Worm (Caenorhabditis elegans): ENCODE measurements around the gene irld-6.

DNA sequence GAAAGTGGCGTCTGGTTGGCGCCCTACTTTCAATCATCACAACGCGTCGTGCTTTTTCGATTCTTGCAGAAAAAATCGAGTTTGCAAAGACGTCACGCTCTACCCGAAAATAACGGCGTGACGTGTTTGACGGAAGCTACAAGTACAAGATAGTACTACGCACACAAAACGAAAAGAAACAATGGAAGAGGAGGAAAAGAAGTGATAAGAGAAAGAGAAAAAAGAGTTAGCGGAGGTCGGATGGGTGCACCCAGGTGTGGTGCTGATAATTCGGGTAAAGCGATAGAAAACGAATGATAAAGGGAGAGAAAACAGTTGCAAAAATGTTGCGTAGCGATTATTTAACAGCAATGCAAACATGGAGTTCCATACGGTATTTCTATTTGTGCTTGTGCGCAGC lies 29.9 kb downstream of the irld-6 start:
- TF ChIP-seq sea-1 (GFP tag; conservative IDR thresholded peaks at IDR 0.05) = no peak
- TF ChIP-seq tbx-11 (GFP tag; IDR thresholded peaks at IDR 0.05) = no peak
- no peak for TF ChIP-seq ama-1 (optimal IDR thresholded peaks at IDR 0.05)
- no peak for TF ChIP-seq hmg-4 (GFP tag; optimal IDR thresholded peaks at IDR 0.05)
- TF ChIP-seq tbx-37 (GFP tag; conservative IDR thresholded peaks at IDR 0.05) = no peak
- TF ChIP-seq ceh-36 (tag; optimal IDR thresholded peaks at IDR 0.05) = no peak
- no peak for TF ChIP-seq flt-1 (GFP tag; IDR thresholded peaks at IDR 0.05)
- TF ChIP-seq ets-7 (tag; optimal IDR thresholded peaks at IDR 0.05) = no peak
- no peak for TF ChIP-seq hnd-1 (tag; optimal IDR thresholded peaks at IDR 0.05)
- TF ChIP-seq tra-4 (tag; optimal IDR thresholded peaks at IDR 0.05) = no peak
